Fruit fly (Drosophila melanogaster): ENCODE measurements around the gene CG12111.

The CG12111 gene

dm6 chrX:8592437-8593158 is 21.9 kb upstream of the CG12111 start (continued):
- TF ChIP-seq Hsf (GFP tag; optimal IDR thresholded peaks at IDR 0.05) (no peak), insv (GFP tag; optimal IDR thresholded peaks at IDR 0.05) (peak; percentile 75 to 94), Elba2 (GFP tag; optimal IDR thresholded peaks at IDR 0.05) (peak; percentile 35), CG7271 (tag; optimal IDR thresholded peaks at IDR 0.05) (no peak), H15 (GFP tag; IDR thresholded peaks at IDR 0.05) (no peak), hth (optimal IDR thresholded peaks at IDR 0.05) (no peak), CG31224 (GFP tag; IDR thresholded peaks at IDR 0.05) (no peak), CG10543 (GFP tag; optimal IDR thresholded peaks at IDR 0.05) (no peak), tgo (GFP tag; IDR thresholded peaks at IDR 0.05) (no peak), Dref (GFP tag; IDR thresholded peaks at IDR 0.05) (no peak), CHES-1-like (GFP tag; optimal IDR thresholded peaks at IDR 0.05) (no peak), Antp (GFP tag; optimal IDR thresholded peaks at IDR 0.05) (no peak), CG2712 (tag; optimal IDR thresholded peaks at IDR 0.05) (no peak), sqz (GFP tag; optimal IDR thresholded peaks at IDR 0.05) (peak; percentile 23), otp (GFP tag; IDR thresholded peaks at IDR 0.05) (no peak), Abd-B (GFP tag; optimal IDR thresholded peaks at IDR 0.05) (no peak), CG17802 (tag; optimal IDR thresholded peaks at IDR 0.05) (no peak), Usf (GFP tag; optimal IDR thresholded peaks at IDR 0.05) (no peak), oc (tag; optimal IDR thresholded peaks at IDR 0.05) (no peak), sisA (GFP tag; IDR thresholded peaks at IDR 0.05) (no peak), Fer2 (tag; optimal IDR thresholded peaks at IDR 0.05) (no peak), corto (GFP tag; optimal IDR thresholded peaks at IDR 0.05) (no peak), B-H1 (GFP tag; IDR thresholded peaks at IDR 0.05) (no peak), tin (GFP tag; optimal IDR thresholded peaks at IDR 0.05) (no peak), CG42726 (GFP tag; IDR thresholded peaks at IDR 0.05; ENCODE audit: partially characterized antibody) (no peak), CG5953 (GFP tag; IDR thresholded peaks at IDR 0.05) (no peak), nerfin-2 (GFP tag; IDR thresholded peaks at IDR 0.05; ENCODE audit: partially characterized antibody) (no peak), CG15601 (tag; optimal IDR thresholded peaks at IDR 0.05) (no peak), lilli (GFP tag; optimal IDR thresholded peaks at IDR 0.05) (peak; percentile 2), wek (GFP tag; optimal IDR thresholded peaks at IDR 0.05) (no peak), CG8478 (optimal IDR thresholded peaks at IDR 0.05) (no peak), CG18764 (GFP tag; optimal IDR thresholded peaks at IDR 0.05) (no peak), dati (GFP tag; IDR thresholded peaks at IDR 0.05) (no peak), Dip2 (GFP tag; IDR thresholded peaks at IDR 0.05) (no peak), CG9727 (GFP tag; optimal IDR thresholded peaks at IDR 0.05) (no peak), Eip74EF (GFP tag; optimal IDR thresholded peaks at IDR 0.05) (peak in 1 of 2 experiments; percentile 65), Scr (GFP tag; IDR thresholded peaks at IDR 0.05; ENCODE audit: partially characterized antibody) (no peak), CG18599 (GFP tag; optimal IDR thresholded peaks at IDR 0.05) (no peak), CG14050 (GFP tag; IDR thresholded peaks at IDR 0.05) (no peak), CG10654 (GFP tag; optimal IDR thresholded peaks at IDR 0.05) (no peak), bbx (GFP tag; IDR thresholded peaks at IDR 0.05; ENCODE audit: partially characterized antibody) (no peak), CG4617 (GFP tag; optimal IDR thresholded peaks at IDR 0.05; ENCODE audit: borderline replicate concordance) (no peak), C15 (GFP tag; IDR thresholded peaks at IDR 0.05) (no peak), CG12391 (tag; optimal IDR thresholded peaks at IDR 0.05) (no peak), CG10321 (GFP tag; IDR thresholded peaks at IDR 0.05) (no peak), pzg (GFP tag; optimal IDR thresholded peaks at IDR 0.05) (no peak), CG10366 (GFP tag; IDR thresholded peaks at IDR 0.05) (no peak), CG30020 (tag; optimal IDR thresholded peaks at IDR 0.05) (no peak), abd-A (tag; optimal IDR thresholded peaks at IDR 0.05) (no peak), CG31388 (GFP tag; optimal IDR thresholded peaks at IDR 0.05) (no peak), en (GFP tag; optimal IDR thresholded peaks at IDR 0.05) (no peak)

All from whole organism, embryonic.